Worm (Caenorhabditis elegans): ENCODE data around the gene nspe-1.

ce11 chrII:12657620-12658019 is 37.0 kb upstream of the nspe-1 start:
- TF ChIP-seq C04F5.9 (tag; optimal IDR thresholded peaks at IDR 0.05) (no peak), ces-1 (GFP tag; optimal IDR thresholded peaks at IDR 0.05) (no peak), grh-1 (GFP tag; IDR thresholded peaks at IDR 0.05) (no peak), vab-15 (tag; optimal IDR thresholded peaks at IDR 0.05) (no peak)

Data from whole organism, L1 larva.